Fruit fly (Drosophila melanogaster) whole organism, adult: ENCODE data around the gene CG31689.

Experiments
- CG11617 ChIP-seq: fragments of 200-800 bp; sonication (Bioruptor generic); optimal IDR thresholded peaks from 2 replicates; lab custom pipeline; 2017; ENCODE audit warnings: mild to moderate bottlenecking, missing biosample characterization, missing genetic modification reagents, missing genetic modification characterization
- CG12768 ChIP-seq: fragments of 200-800 bp; sonication (Bioruptor generic); optimal IDR thresholded peaks from 2 replicates; lab custom pipeline; 2017; ENCODE audit warnings: missing biosample characterization, missing genetic modification characterization, mild to moderate bottlenecking, moderate library complexity, missing genetic modification reagents
- CG5204 ChIP-seq: fragments of 200-800 bp; sonication (Bioruptor generic); optimal IDR thresholded peaks from 2 replicates; lab custom pipeline; 2016; ENCODE audit warnings: missing biosample characterization, missing genetic modification characterization
- Crg-1 ChIP-seq: fragments of 200-800 bp; sonication (Bioruptor generic); optimal IDR thresholded peaks from 2 replicates; lab custom pipeline; 2016; ENCODE audit warnings: missing biosample characterization, missing genetic modification characterization
- bab1 ChIP-seq: fragments of 200-800 bp; sonication (Bioruptor generic); optimal IDR thresholded peaks from 3 replicates; lab custom pipeline; 2019; ENCODE audit warnings: missing biosample characterization, mild to moderate bottlenecking, missing genetic modification characterization, moderate library complexity
- cnc ChIP-seq, 2 experiments: fragments of >200 bp; optimal IDR thresholded peaks; 2 replicates each; lab custom pipeline; 2017
- tj ChIP-seq: fragments of 200-800 bp; sonication (Bioruptor generic); optimal IDR thresholded peaks from 3 replicates; lab custom pipeline; 2017; ENCODE audit warnings: missing biosample characterization, mild to moderate bottlenecking, missing genetic modification characterization, moderate library complexity

DNA sequence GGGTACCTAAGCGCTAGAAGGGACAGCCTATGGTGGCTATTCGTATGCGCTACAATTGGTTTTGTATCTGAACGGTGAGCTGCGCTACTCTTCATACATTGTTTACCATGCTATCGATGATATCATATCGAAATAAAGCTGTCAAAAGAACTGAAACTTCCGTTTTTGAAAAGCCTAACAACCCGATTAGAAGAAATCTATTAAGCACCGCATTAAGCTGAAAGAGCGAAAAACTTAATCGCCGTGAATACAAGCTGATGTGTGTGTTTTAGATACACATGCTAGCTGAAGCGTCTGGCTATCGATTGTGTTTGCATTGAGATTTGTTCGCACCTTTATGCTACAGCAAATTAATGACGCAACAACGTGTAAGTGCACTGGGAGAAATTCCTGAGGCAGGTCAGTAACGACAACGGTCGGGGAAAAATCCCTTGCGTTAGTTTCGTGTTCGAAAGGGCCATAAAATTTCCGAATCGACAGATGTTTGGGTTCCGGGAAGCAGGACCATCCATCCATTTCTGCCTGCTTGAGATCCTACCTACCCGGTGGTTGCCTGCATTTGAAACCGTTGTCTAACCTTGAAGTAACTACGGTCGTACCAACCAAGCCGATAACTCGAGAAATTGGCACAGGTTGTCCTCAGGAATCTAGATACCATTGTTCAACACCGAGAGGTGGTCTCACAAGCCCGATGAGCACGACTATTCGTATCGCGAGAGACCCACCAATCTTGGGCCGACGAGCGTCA, 25.0 kb downstream of the CG31689 start:
- no peak for TF ChIP-seq cnc (optimal IDR thresholded peaks at IDR 0.05; lab: Kevin White, UChicago)
- no peak for TF ChIP-seq CG5204 (GFP tag; lab: Kevin White, UChicago)
- peak; percentile 36 for TF ChIP-seq CG12768 (GFP tag; lab: Kevin White, UChicago)
- peak; percentile 32 for TF ChIP-seq Crg-1
- peak; percentile 40 for TF ChIP-seq CG11617 (GFP tag; lab: Kevin White, UChicago)
- TF ChIP-seq tj: peak; percentile 52
- TF ChIP-seq bab1 (GFP tag; lab: Kevin White, UChicago): no peak
